Fruit fly (Drosophila melanogaster) whole organism, embryonic: ENCODE results near the gene cype.

Experiments used
- B-H2 ChIP-seq: fragments of 200-800 bp; sonication (Bioruptor generic); optimal IDR thresholded peaks from 2 replicates; lab custom pipeline; 2018; ENCODE audit warnings: missing biosample characterization, mild to moderate bottlenecking, missing genetic modification characterization
- BEAF-32 ChIP-seq: fragments of 200-800 bp; sonication (Bioruptor generic); optimal IDR thresholded peaks from 3 replicates; lab custom pipeline; 2017; ENCODE audit warnings: missing biosample characterization, missing genetic modification characterization, mild to moderate bottlenecking, moderate library complexity, missing genetic modification reagents
- BtbVII ChIP-seq: fragments of 200-800 bp; sonication (Bioruptor generic); optimal IDR thresholded peaks from 3 replicates; lab custom pipeline; 2017; ENCODE audit warnings: missing biosample characterization, mild to moderate bottlenecking, missing genetic modification characterization
- Bteb2 ChIP-seq: fragments of 200-800 bp; sonication (Bioruptor generic); optimal IDR thresholded peaks from 2 replicates; lab custom pipeline; 2016; ENCODE audit warnings: missing biosample characterization, missing genetic modification characterization
- CG10462 ChIP-seq: fragments of 200-800 bp; sonication (Bioruptor generic); optimal IDR thresholded peaks from 2 replicates; lab custom pipeline; 2016; ENCODE audit warnings: missing biosample characterization, missing genetic modification characterization
- CG12219 ChIP-seq: fragments of 200-800 bp; sonication (Bioruptor generic); optimal IDR thresholded peaks from 3 replicates; lab custom pipeline; 2018; ENCODE audit warnings: missing biosample characterization, mild to moderate bottlenecking, missing genetic modification characterization
- CG14441 ChIP-seq: fragments of 200-800 bp; sonication (Bioruptor generic); IDR thresholded peaks from 2 replicates; pipeline ENCODE4 v1.3.6; 2022; ENCODE audit warnings: missing biosample characterization, missing genetic modification characterization
- CG1529 ChIP-seq: fragments of 200-800 bp; sonication (Bioruptor generic); optimal IDR thresholded peaks from 3 replicates; lab custom pipeline; 2018; ENCODE audit warnings: missing biosample characterization, missing genetic modification characterization
- CG1602 ChIP-seq: fragments of 200-800 bp; sonication (Bioruptor generic); optimal IDR thresholded peaks from 3 replicates; lab custom pipeline; 2016; ENCODE audit warnings: missing biosample characterization, missing genetic modification characterization
- CG17359 ChIP-seq: fragments of 200-800 bp; sonication (Bioruptor generic); optimal IDR thresholded peaks from 3 replicates; lab custom pipeline; 2018; ENCODE audit warnings: missing biosample characterization, mild to moderate bottlenecking, missing genetic modification characterization, moderate library complexity
- CG1792 ChIP-seq: fragments of 200-800 bp; sonication (Bioruptor generic); optimal IDR thresholded peaks from 2 replicates; lab custom pipeline; 2016; ENCODE audit warnings: missing biosample characterization, missing genetic modification characterization
- CG18476 ChIP-seq: fragments of 200-800 bp; sonication (Bioruptor generic); optimal IDR thresholded peaks from 2 replicates; lab custom pipeline; 2016; ENCODE audit warnings: missing biosample characterization, mild to moderate bottlenecking, missing genetic modification characterization
- CG3065 ChIP-seq: fragments of 200-800 bp; sonication (Bioruptor generic); optimal IDR thresholded peaks from 2 replicates; lab custom pipeline; 2016; ENCODE audit warnings: missing biosample characterization, missing genetic modification characterization
- CG3407 ChIP-seq: fragments of 200-800 bp; sonication (Bioruptor generic); optimal IDR thresholded peaks from 2 replicates; lab custom pipeline; 2018; ENCODE audit warnings: missing biosample characterization, mild to moderate bottlenecking, missing genetic modification characterization
- CG34376 ChIP-seq: fragments of 200-800 bp; sonication (Bioruptor generic); optimal IDR thresholded peaks from 2 replicates; lab custom pipeline; 2018; ENCODE audit warnings: missing biosample characterization, mild to moderate bottlenecking, missing genetic modification characterization
- CG43689 ChIP-seq: fragments of 200-800 bp; sonication (Bioruptor generic); IDR thresholded peaks from 2 replicates; pipeline ENCODE4 v1.3.6; 2022; ENCODE audit warnings: missing biosample characterization, missing genetic modification characterization
- CG6654 ChIP-seq: fragments of 200-800 bp; sonication (Bioruptor generic); optimal IDR thresholded peaks from 2 replicates; lab custom pipeline; 2017; ENCODE audit warnings: missing biosample characterization, mild to moderate bottlenecking, missing genetic modification characterization
- CG6689 ChIP-seq: fragments of 200-800 bp; sonication (Bioruptor generic); IDR thresholded peaks from 2 replicates; pipeline ENCODE4 v1.3.6; 2022; ENCODE audit warnings: missing biosample characterization, missing genetic modification characterization
- CG6854 ChIP-seq: fragments of 200-800 bp; sonication (Bioruptor generic); optimal IDR thresholded peaks from 3 replicates; lab custom pipeline; 2017; ENCODE audit warnings: missing biosample characterization, mild to moderate bottlenecking, missing genetic modification characterization
- CG7745 ChIP-seq: fragments of 200-800 bp; sonication (Bioruptor generic); optimal IDR thresholded peaks from 2 replicates; lab custom pipeline; 2018; ENCODE audit warnings: missing biosample characterization, mild to moderate bottlenecking, missing genetic modification characterization, moderate library complexity
- CG7786 ChIP-seq: fragments of 200-800 bp; sonication (Bioruptor generic); optimal IDR thresholded peaks from 2 replicates; lab custom pipeline; 2016; ENCODE audit warnings: missing biosample characterization, missing genetic modification characterization
- CG9797 ChIP-seq: fragments of 200-800 bp; sonication (Bioruptor generic); optimal IDR thresholded peaks from 3 replicates; lab custom pipeline; 2018; ENCODE audit warnings: missing biosample characterization, mild to moderate bottlenecking, missing genetic modification characterization
- CHES-1-like ChIP-seq: fragments of 200-800 bp; sonication (Bioruptor generic); optimal IDR thresholded peaks from 2 replicates; lab custom pipeline; 2016; ENCODE audit warnings: missing biosample characterization, missing genetic modification characterization
- CkIIα-i1 ChIP-seq: fragments of 200-800 bp; sonication (Bioruptor generic); IDR thresholded peaks from 2 replicates; pipeline ENCODE4 v1.3.6; 2022; ENCODE audit warnings: missing biosample characterization, missing genetic modification characterization
- Dref ChIP-seq: fragments of 200-800 bp; sonication (Bioruptor generic); IDR thresholded peaks from 2 replicates; pipeline ENCODE4 v1.3.6; 2022; ENCODE audit warnings: missing biosample characterization, missing genetic modification characterization
- Elba2 ChIP-seq: fragments of 200-800 bp; sonication (Bioruptor generic); optimal IDR thresholded peaks from 3 replicates; lab custom pipeline; 2016; ENCODE audit warnings: missing biosample characterization, missing genetic modification characterization
- Hmx ChIP-seq: fragments of 200-800 bp; sonication (Bioruptor generic); optimal IDR thresholded peaks from 2 replicates; lab custom pipeline; 2016; ENCODE audit warnings: missing biosample characterization, missing genetic modification characterization
- Hr51 ChIP-seq, 2 experiments: fragments of 200-800 bp; sonication (Bioruptor generic); optimal IDR thresholded peaks; 2 replicates in 1 of 2; 3 replicates in 1 of 2; lab custom pipeline; 2016 to 2018; ENCODE audit warnings: missing biosample characterization in 2 of 2, missing genetic modification characterization in 2 of 2, mild to moderate bottlenecking in 1 of 2, moderate library complexity in 1 of 2
- Kr ChIP-seq: fragments of 200-800 bp; sonication (Bioruptor generic); optimal IDR thresholded peaks from 2 replicates; lab custom pipeline; 2017; ENCODE audit warnings: missing biosample characterization, mild to moderate bottlenecking, missing genetic modification characterization
- Nf-YB ChIP-seq: fragments of 200-800 bp; sonication (Bioruptor generic); optimal IDR thresholded peaks from 3 replicates; lab custom pipeline; 2019; ENCODE audit warnings: missing biosample characterization, mild to moderate bottlenecking, missing genetic modification characterization, moderate library complexity
- Nf-YC ChIP-seq: fragments of 200-800 bp; optimal IDR thresholded peaks from 3 replicates; lab custom pipeline; 2019; ENCODE audit warnings: missing biosample characterization, mild to moderate bottlenecking, missing genetic modification characterization, moderate library complexity
- Side ChIP-seq: fragments of 200-800 bp; sonication (Bioruptor generic); optimal IDR thresholded peaks from 2 replicates; lab custom pipeline; 2016; ENCODE audit warnings: missing biosample characterization, missing genetic modification characterization
- abd-A ChIP-seq: fragments of 200-800 bp; sonication (Bioruptor generic); optimal IDR thresholded peaks from 3 replicates; lab custom pipeline; 2019; ENCODE audit warnings: missing biosample characterization, mild to moderate bottlenecking, missing genetic modification characterization, moderate library complexity
- amos ChIP-seq: fragments of 200-800 bp; sonication (Bioruptor generic); IDR thresholded peaks from 2 replicates; pipeline ENCODE4 v1.3.6; 2022; ENCODE audit warnings: missing biosample characterization, missing genetic modification characterization; ENCODE audit not compliant: partially characterized antibody
- ap ChIP-seq: fragments of 200-800 bp; sonication (Bioruptor generic); IDR thresholded peaks from 2 replicates; pipeline ENCODE4 v1.3.6; 2022; ENCODE audit warnings: missing biosample characterization, missing genetic modification characterization
- az2 ChIP-seq: fragments of 200-800 bp; sonication (Bioruptor generic); optimal IDR thresholded peaks from 3 replicates; lab custom pipeline; 2016; ENCODE audit warnings: missing biosample characterization, missing genetic modification characterization
- corto ChIP-seq: fragments of 200-800 bp; sonication (Bioruptor generic); optimal IDR thresholded peaks from 2 replicates; lab custom pipeline; 2016; ENCODE audit warnings: missing biosample characterization, mild to moderate bottlenecking, missing genetic modification characterization, moderate library complexity
- gfzf ChIP-seq: fragments of 200-800 bp; sonication (Bioruptor generic); optimal IDR thresholded peaks from 2 replicates; lab custom pipeline; 2016; ENCODE audit warnings: missing biosample characterization, mild to moderate bottlenecking, missing genetic modification characterization, moderate library complexity
- hkb ChIP-seq, 2 experiments: fragments of 200-800 bp in 1 of 2; fragments of >200 bp in 1 of 2; sonication (Bioruptor generic) in 1 of 2; IDR thresholded peaks in 1 of 2; optimal IDR thresholded peaks in 1 of 2; 2 replicates each; pipeline versions ENCODE4 v1.3.6 to Lab custom; 2017 to 2022; ENCODE audit warnings: missing biosample characterization in 1 of 2, missing genetic modification characterization in 1 of 2
- insv ChIP-seq, 2 experiments: fragments of 200-800 bp; sonication (Bioruptor generic); optimal IDR thresholded peaks; 3 replicates each; lab custom pipeline; 2016 to 2018; ENCODE audit warnings: missing biosample characterization in 2 of 2, missing genetic modification characterization in 2 of 2
- otp ChIP-seq: fragments of 200-800 bp; sonication (Bioruptor generic); IDR thresholded peaks from 3 replicates; pipeline ENCODE4, ENCODE4 v1.3.6; 2022; ENCODE audit warnings: missing biosample characterization, missing genetic modification characterization
- pum ChIP-seq: fragments of 200-800 bp; sonication (Bioruptor generic); optimal IDR thresholded peaks from 2 replicates; lab custom pipeline; 2016; ENCODE audit warnings: missing biosample characterization, missing genetic modification characterization
- ro ChIP-seq: fragments of 200-800 bp; sonication (Bioruptor generic); IDR thresholded peaks from 2 replicates; pipeline ENCODE4 v1.3.6; 2022; ENCODE audit warnings: missing biosample characterization, missing genetic modification characterization
- sc ChIP-seq, 3 experiments: fragments of >200 bp in 2 of 3; fragments of 200-800 bp in 1 of 3; sonication (Bioruptor generic) in 1 of 3; optimal IDR thresholded peaks; 2 replicates in 2 of 3; 3 replicates in 1 of 3; lab custom pipeline; 2017; ENCODE audit warnings: mild to moderate bottlenecking in 1 of 3, missing biosample characterization in 1 of 3, missing genetic modification characterization in 1 of 3, missing genetic modification reagents in 1 of 3
- stc ChIP-seq: fragments of 200-800 bp; sonication (Bioruptor generic); IDR thresholded peaks from 2 replicates; pipeline ENCODE4 v1.3.6; 2022; ENCODE audit warnings: missing biosample characterization, missing genetic modification characterization
- tgo ChIP-seq: fragments of 200-800 bp; sonication (Bioruptor generic); IDR thresholded peaks from 3 replicates; pipeline ENCODE4 v1.3.6; 2022; ENCODE audit warnings: missing biosample characterization, missing genetic modification characterization
- unc-4 ChIP-seq: fragments of 200-800 bp; sonication (Bioruptor generic); IDR thresholded peaks from 2 replicates; pipeline ENCODE4 v1.3.6; 2022; ENCODE audit warnings: missing biosample characterization, missing genetic modification characterization; ENCODE audit not compliant: partially characterized antibody
- zf30C ChIP-seq: fragments of 200-800 bp; sonication (Bioruptor generic); optimal IDR thresholded peaks from 3 replicates; lab custom pipeline; 2018; ENCODE audit warnings: missing biosample characterization, mild to moderate bottlenecking, missing genetic modification characterization

cype gene

dm6 chr2L:5326414-5327265, at the start of gene cype, which contains the start of gene Ncoa6 (continued):
- TF ChIP-seq CG14441 (GFP tag; lab: Robert Waterston, UW) = no peak
- 0 out of 3 replicates have a peak, but pooled peaks have one; percentile 40 for TF ChIP-seq otp (GFP tag; lab: Robert Waterston, UW)
- peak; percentile 74 for TF ChIP-seq BEAF-32 (GFP tag; lab: Kevin White, UChicago)
- peak; percentile 80 for TF ChIP-seq gfzf
- no peak for TF ChIP-seq CG7786 (GFP tag; lab: Kevin White, UChicago)
- no peak for TF ChIP-seq Side (GFP tag; lab: Kevin White, UChicago)
- no peak for TF ChIP-seq CHES-1-like (GFP tag; lab: Kevin White, UChicago)
- peak; percentile 13 for TF ChIP-seq CG3065 (GFP tag; lab: Kevin White, UChicago)
- no peak for TF ChIP-seq BtbVII (GFP tag; lab: Kevin White, UChicago)
- TF ChIP-seq CG18476 (GFP tag; lab: Kevin White, UChicago) = peak; percentile 23
- TF ChIP-seq stc = no peak
- peak in 1 of 2 experiments; percentile 66 for TF ChIP-seq Hr51 (GFP tag; optimal IDR thresholded peaks at IDR 0.05; lab: Kevin White, UChicago)
- TF ChIP-seq hkb (optimal IDR thresholded peaks at IDR 0.05; lab: Kevin White, UChicago) = no peak
- TF ChIP-seq hkb (GFP tag; IDR thresholded peaks at IDR 0.05; lab: Robert Waterston, UW) = no peak
- no peak for TF ChIP-seq Kr (GFP tag; lab: Kevin White, UChicago)
- TF ChIP-seq CG7745 (tag; lab: Kevin White, UChicago) = no peak
- TF ChIP-seq corto (GFP tag; lab: Kevin White, UChicago) = no peak
- TF ChIP-seq CG1529 (GFP tag; lab: Kevin White, UChicago) = no peak
- peak; percentile 71 for TF ChIP-seq CG9797 (GFP tag; lab: Kevin White, UChicago)
- TF ChIP-seq CG3407 = no peak
- TF ChIP-seq az2 (GFP tag; lab: Kevin White, UChicago) = peak; percentile 30
- no peak for TF ChIP-seq ro (GFP tag; lab: Robert Waterston, UW)
- peak; percentile 12; the same call in 1 of the 2 replicates for TF ChIP-seq CG6689 (GFP tag; lab: Robert Waterston, UW)
- no peak for TF ChIP-seq CG34376
- no peak for TF ChIP-seq CG43689 (GFP tag; lab: Robert Waterston, UW)
- TF ChIP-seq CkIIα-i1 (GFP tag; lab: Robert Waterston, UW) = no peak
- TF ChIP-seq B-H2 = no peak
- no peak for TF ChIP-seq zf30C (GFP tag; lab: Kevin White, UChicago)
- no peak for TF ChIP-seq Bteb2
- TF ChIP-seq CG6854 (GFP tag; lab: Kevin White, UChicago) = peak; percentile 6
- TF ChIP-seq CG1602 (GFP tag; lab: Kevin White, UChicago) = peak; percentile 17
- TF ChIP-seq Elba2 = no peak
- peak; percentile 73 for TF ChIP-seq Nf-YC (tag; lab: Kevin White, UChicago)
- TF ChIP-seq abd-A = no peak
- TF ChIP-seq insv (GFP tag; optimal IDR thresholded peaks at IDR 0.05; lab: Kevin White, UChicago) = no peak
- TF ChIP-seq Hmx (GFP tag; lab: Kevin White, UChicago) = no peak
- peak; percentile 88 for TF ChIP-seq amos (GFP tag; lab: Robert Waterston, UW)
- peak; percentile 34 for TF ChIP-seq Nf-YB (GFP tag; lab: Kevin White, UChicago)
- TF ChIP-seq CG12219 (GFP tag; lab: Kevin White, UChicago) = no peak
- peak; percentile 13 for TF ChIP-seq CG10462 (GFP tag; lab: Kevin White, UChicago)
- TF ChIP-seq unc-4 (GFP tag; lab: Robert Waterston, UW) = peak; percentile 81
- TF ChIP-seq CG1792 = no peak
- TF ChIP-seq sc (optimal IDR thresholded peaks at IDR 0.05; lab: Kevin White, UChicago) = no peak
- TF ChIP-seq sc (GFP tag; optimal IDR thresholded peaks at IDR 0.05; lab: Kevin White, UChicago) = no peak
- peak; percentile 64 for TF ChIP-seq Dref (GFP tag; lab: Robert Waterston, UW)
- TF ChIP-seq CG17359 = peak; percentile 45
- no peak for TF ChIP-seq ap
- no peak for TF ChIP-seq pum (GFP tag; lab: Kevin White, UChicago)
- TF ChIP-seq tgo (GFP tag; lab: Robert Waterston, UW) = no peak; the same call in 2 of the 3 replicates
- TF ChIP-seq CG6654 = no peak
